Fruit fly (Drosophila melanogaster): ENCODE data around the gene dnd.

DNA sequence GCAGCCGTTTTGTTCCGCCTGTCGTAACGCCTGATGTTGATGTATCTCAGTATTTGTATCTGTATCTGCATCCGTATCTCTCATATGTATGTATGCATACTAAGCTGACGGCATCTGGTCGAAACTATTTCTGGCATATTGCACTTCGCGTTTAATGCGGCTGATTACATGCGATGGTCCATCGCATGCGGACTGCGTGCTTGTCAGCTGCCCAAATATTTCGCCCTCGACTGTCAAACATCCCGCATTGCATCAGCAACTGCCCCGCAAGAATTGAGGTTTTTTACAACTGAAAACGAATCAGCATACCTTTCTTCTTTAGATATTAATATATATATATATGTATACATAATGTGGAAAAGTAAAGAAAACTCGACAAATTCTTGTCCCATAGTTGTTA, 24.3 kb downstream of the dnd start:
- no peak for TF ChIP-seq spab (GFP tag; optimal IDR thresholded peaks at IDR 0.05)
- no peak for TF ChIP-seq vri (GFP tag; optimal IDR thresholded peaks at IDR 0.05)
- TF ChIP-seq OdsH (GFP tag; optimal IDR thresholded peaks at IDR 0.05): no peak
- no peak for TF ChIP-seq CG3032 (tag; optimal IDR thresholded peaks at IDR 0.05)
- TF ChIP-seq CG6792 (GFP tag; optimal IDR thresholded peaks at IDR 0.05): no peak
- TF ChIP-seq Eip75B (GFP tag; optimal IDR thresholded peaks at IDR 0.05): no peak
- TF ChIP-seq CG8319 (GFP tag; optimal IDR thresholded peaks at IDR 0.05): no peak
- TF ChIP-seq fd85E (GFP tag; optimal IDR thresholded peaks at IDR 0.05): no peak
- TF ChIP-seq svp (GFP tag): no peak
- no peak for TF ChIP-seq Blimp-1 (GFP tag; optimal IDR thresholded peaks at IDR 0.05)
- TF ChIP-seq cyc (GFP tag; optimal IDR thresholded peaks at IDR 0.05): no peak
- no peak for TF ChIP-seq CG3919 (GFP tag; optimal IDR thresholded peaks at IDR 0.05)
